Worm (Caenorhabditis elegans) whole organism, L4 larva: ENCODE data around the gene pqn-39.

Source experiments
- D1046.2 ChIP-seq: fragments of 200-800 bp; sonication (Bioruptor generic); IDR thresholded peaks from 2 replicates; pipeline ENCODE4 v1.3.6; 2022; ENCODE audit warnings: missing genetic modification characterization, missing compliant biosample characterization
- F37D6.2 ChIP-seq: sonication (generic microtip); optimal IDR thresholded peaks from 2 replicates; lab custom pipeline; 2016; ENCODE audit warnings: mild to moderate bottlenecking, missing genetic modification characterization, missing compliant biosample characterization
- F49E8.2 ChIP-seq: sonication (generic microtip); optimal IDR thresholded peaks from 2 replicates; lab custom pipeline; 2016; ENCODE audit warnings: missing compliant biosample characterization, mild to moderate bottlenecking, missing genetic modification characterization, borderline replicate concordance
- Y105C5A.15 ChIP-seq: fragments of 200-800 bp; sonication (Bioruptor generic); IDR thresholded peaks from 2 replicates; pipeline ENCODE4 v1.3.6; 2022; ENCODE audit warnings: missing genetic modification characterization, missing compliant biosample characterization
- ZK337.2 ChIP-seq: fragments of 200-800 bp; sonication (Bioruptor generic); IDR thresholded peaks from 2 replicates; pipeline ENCODE4 v1.3.6; 2022; ENCODE audit warnings: missing genetic modification reagents, missing genetic modification characterization, missing compliant biosample characterization
- ZK546.5 ChIP-seq, 2 experiments: sonication (generic microtip); optimal IDR thresholded peaks; 2 replicates each; lab custom pipeline; 2017; ENCODE audit warnings: missing biosample characterization in 2 of 2, missing genetic modification characterization in 2 of 2
- ceh-20 ChIP-seq: fragments of 200-800 bp; sonication (Bioruptor generic); IDR thresholded peaks from 2 replicates; pipeline ENCODE4 v1.3.6; 2022; ENCODE audit warnings: missing genetic modification reagents, missing genetic modification characterization, missing compliant biosample characterization
- ceh-28 ChIP-seq: fragments of 150-350 bp; optimal IDR thresholded peaks from 2 replicates; lab custom pipeline; 2014; ENCODE audit warnings: missing biosample characterization, missing genetic modification reagents, missing genetic modification characterization
- ceh-32 ChIP-seq: sonication (generic microtip); optimal IDR thresholded peaks from 2 replicates; lab custom pipeline; 2016; ENCODE audit warnings: mild to moderate bottlenecking, missing genetic modification characterization, missing compliant biosample characterization; ENCODE audit not compliant: poor library complexity
- ceh-62 ChIP-seq: sonication (generic microtip); optimal IDR thresholded peaks from 2 replicates; lab custom pipeline; 2017; ENCODE audit warnings: missing biosample characterization, missing genetic modification characterization
- daf-12 ChIP-seq: fragments of 150-350 bp; optimal IDR thresholded peaks from 2 replicates; lab custom pipeline; 2014; ENCODE audit warnings: missing biosample characterization, missing genetic modification reagents, missing genetic modification characterization
- daf-16 ChIP-seq, 3 experiments: sonication (generic microtip); optimal IDR thresholded peaks; 2 replicates each; lab custom pipeline; 2016 to 2017; ENCODE audit warnings: missing genetic modification characterization in 3 of 3, missing genetic modification reagents in 3 of 3, mild to moderate bottlenecking in 2 of 3, missing compliant biosample characterization in 2 of 3, missing biosample characterization in 1 of 3, moderate library complexity in 1 of 3
- daf-19 ChIP-seq: fragments of 200-800 bp; sonication (Bioruptor generic); conservative IDR thresholded peaks from 2 replicates; pipeline ENCODE4 v1.3.6; 2022; ENCODE audit warnings: missing genetic modification characterization, missing compliant biosample characterization
- daf-8 ChIP-seq: fragments of 200-800 bp; sonication (Bioruptor generic); IDR thresholded peaks from 2 replicates; pipeline ENCODE4 v1.3.6; 2022; ENCODE audit warnings: missing genetic modification characterization, missing compliant biosample characterization
- dmd-9 ChIP-seq: fragments of 200-800 bp; sonication (Bioruptor generic); IDR thresholded peaks from 2 replicates; pipeline ENCODE4 v1.3.6; 2022; ENCODE audit warnings: missing genetic modification reagents, missing genetic modification characterization, missing compliant biosample characterization
- dpl-1 ChIP-seq: fragments of 150-350 bp; optimal IDR thresholded peaks from 2 replicates; lab custom pipeline; 2014; ENCODE audit warnings: missing biosample characterization, missing genetic modification reagents, missing genetic modification characterization
- egl-27 ChIP-seq: sonication (generic microtip); optimal IDR thresholded peaks from 3 replicates; lab custom pipeline; 2017; ENCODE audit warnings: missing biosample characterization, missing genetic modification reagents, missing genetic modification characterization
- hif-1 ChIP-seq, 2 experiments: sonication (generic microtip); optimal IDR thresholded peaks; 2 replicates each; lab custom pipeline; 2016 to 2017; ENCODE audit warnings: missing compliant biosample characterization in 2 of 2, missing genetic modification characterization in 2 of 2, missing genetic modification reagents in 2 of 2, missing genotype in 2 of 2, mild to moderate bottlenecking in 1 of 2
- hlh-30 ChIP-seq: sonication (generic microtip); optimal IDR thresholded peaks from 2 replicates; lab custom pipeline; 2017; ENCODE audit warnings: antibody characterized with exemption, mild to moderate bottlenecking, missing genetic modification characterization, missing compliant biosample characterization; ENCODE audit not compliant: insufficient read depth
- hmg-1.1 ChIP-seq: fragments of 200-800 bp; sonication (Bioruptor generic); IDR thresholded peaks from 2 replicates; pipeline ENCODE4 v1.3.6; 2022; ENCODE audit warnings: missing genetic modification reagents, missing genetic modification characterization, missing compliant biosample characterization
- lim-7 ChIP-seq: fragments of 200-800 bp; sonication (Bioruptor generic); IDR thresholded peaks from 2 replicates; pipeline ENCODE4 v1.3.6; 2022; ENCODE audit warnings: missing genetic modification characterization, missing compliant biosample characterization
- lin-13 ChIP-seq: fragments of 150-350 bp; optimal IDR thresholded peaks from 2 replicates; lab custom pipeline; 2014; ENCODE audit warnings: missing biosample characterization, missing genetic modification reagents, missing genetic modification characterization
- lin-29 ChIP-seq: fragments of 200-800 bp; sonication (Bioruptor generic); IDR thresholded peaks from 2 replicates; pipeline ENCODE4 v1.3.6; 2022; ENCODE audit warnings: missing genetic modification reagents, missing genetic modification characterization, missing compliant biosample characterization
- lin-38 ChIP-seq: fragments of 200-800 bp; sonication (Bioruptor generic); IDR thresholded peaks from 2 replicates; pipeline ENCODE4 v1.3.6; 2022; ENCODE audit warnings: missing genetic modification reagents, missing genetic modification characterization, missing compliant biosample characterization
- lin-39 ChIP-seq: fragments of 150-350 bp; optimal IDR thresholded peaks from 2 replicates; lab custom pipeline; 2014; ENCODE audit warnings: missing biosample characterization, missing genetic modification reagents, missing genetic modification characterization
- madf-5 ChIP-seq, 2 experiments: fragments of 200-800 bp; sonication (Bioruptor generic); IDR thresholded peaks; 2 replicates each; pipeline ENCODE4 v1.3.6; 2022; ENCODE audit warnings: missing compliant biosample characterization in 2 of 2, missing genetic modification characterization in 2 of 2
- mdl-1 ChIP-seq, 2 experiments: fragments of 150-350 bp in 1 of 2; sonication (generic microtip) in 1 of 2; optimal IDR thresholded peaks; 2 replicates each; lab custom pipeline; 2014 to 2017; ENCODE audit warnings: missing biosample characterization in 2 of 2, missing genetic modification characterization in 2 of 2
- mdt-29 ChIP-seq: fragments of 200-800 bp; sonication (Bioruptor generic); IDR thresholded peaks from 2 replicates; pipeline ENCODE4 v1.3.6; 2022; ENCODE audit warnings: missing genetic modification reagents, missing genetic modification characterization, missing compliant biosample characterization
- mep-1 ChIP-seq: fragments of 150-350 bp; sonication (generic microtip); optimal IDR thresholded peaks from 3 replicates; lab custom pipeline; 2014; ENCODE audit warnings: missing biosample characterization, missing genetic modification characterization
- mxl-3 ChIP-seq: fragments of 200-800 bp; sonication (Bioruptor generic); optimal IDR thresholded peaks from 2 replicates; lab custom pipeline; 2018; ENCODE audit warnings: mild to moderate bottlenecking, missing genetic modification characterization, missing compliant biosample characterization
- nhr-10 ChIP-seq: fragments of 150-350 bp; optimal IDR thresholded peaks from 2 replicates; lab custom pipeline; 2014; ENCODE audit warnings: missing biosample characterization, missing genetic modification characterization
- nhr-102 ChIP-seq: sonication (generic microtip); optimal IDR thresholded peaks from 2 replicates; lab custom pipeline; 2016; ENCODE audit warnings: mild to moderate bottlenecking, missing genetic modification characterization, moderate library complexity, missing compliant biosample characterization
- nhr-11 ChIP-seq: fragments of 150-350 bp; optimal IDR thresholded peaks from 2 replicates; lab custom pipeline; 2014; ENCODE audit warnings: missing biosample characterization, missing genetic modification characterization
- nhr-111 ChIP-seq: fragments of 200-800 bp; sonication (Bioruptor generic); optimal IDR thresholded peaks from 2 replicates; lab custom pipeline; 2018; ENCODE audit warnings: mild to moderate bottlenecking, missing genetic modification characterization, missing compliant biosample characterization
- nhr-25 ChIP-seq: sonication (generic microtip); optimal IDR thresholded peaks from 2 replicates; lab custom pipeline; 2017; ENCODE audit warnings: missing genetic modification characterization, mild to moderate bottlenecking, missing compliant biosample characterization, antibody characterized with exemption, moderate library complexity, borderline replicate concordance; ENCODE audit not compliant: insufficient read depth
- nhr-41 ChIP-seq: fragments of 200-800 bp; sonication (Bioruptor generic); IDR thresholded peaks from 2 replicates; pipeline ENCODE4 v1.3.6; 2022; ENCODE audit warnings: missing genetic modification reagents, missing genetic modification characterization, missing compliant biosample characterization
- nhr-48 ChIP-seq: sonication (generic microtip); optimal IDR thresholded peaks from 2 replicates; lab custom pipeline; 2016; ENCODE audit warnings: mild to moderate bottlenecking, missing genetic modification characterization, missing compliant biosample characterization
- nhr-77 ChIP-seq: fragments of 150-350 bp; optimal IDR thresholded peaks from 2 replicates; lab custom pipeline; 2014; ENCODE audit warnings: missing biosample characterization, missing genetic modification characterization
- rbr-2 ChIP-seq: sonication (generic microtip); optimal IDR thresholded peaks from 2 replicates; lab custom pipeline; 2016; ENCODE audit warnings: missing genotype, missing genetic modification characterization, missing compliant biosample characterization
- spr-1 ChIP-seq: sonication (generic microtip); optimal IDR thresholded peaks from 2 replicates; lab custom pipeline; 2016; ENCODE audit warnings: mild to moderate bottlenecking, missing genetic modification characterization, missing compliant biosample characterization
- tra-1 ChIP-seq: fragments of 200-800 bp; sonication (Bioruptor generic); IDR thresholded peaks from 2 replicates; pipeline ENCODE4 v1.3.6; 2022; ENCODE audit warnings: missing genetic modification reagents, missing genetic modification characterization, missing compliant biosample characterization
- unc-62 ChIP-seq, 3 experiments: fragments of 150-350 bp in 1 of 3; sonication (generic microtip); optimal IDR thresholded peaks in 2 of 3; peaks in 1 of 3; 1 replicate in 1 of 3; 2 replicates in 2 of 3; lab custom pipeline; 2014 to 2017; ENCODE audit warnings: missing biosample characterization in 3 of 3, missing genetic modification characterization in 3 of 3, missing genetic modification reagents in 3 of 3, missing genotype in 1 of 3
- zag-1 ChIP-seq: fragments of 150-350 bp; optimal IDR thresholded peaks from 2 replicates; lab custom pipeline; 2014; ENCODE audit warnings: missing biosample characterization, missing genetic modification characterization
- zfp-2 ChIP-seq: sonication (generic microtip); optimal IDR thresholded peaks from 2 replicates; lab custom pipeline; 2016; ENCODE audit warnings: mild to moderate bottlenecking, missing genetic modification characterization, missing compliant biosample characterization
- zfp-3 ChIP-seq: fragments of 200-800 bp; sonication (Bioruptor generic); conservative IDR thresholded peaks from 2 replicates; pipeline ENCODE4 v1.3.6; 2022; ENCODE audit warnings: missing genetic modification reagents, missing genetic modification characterization, missing compliant biosample characterization
- zip-11 ChIP-seq: fragments of 200-800 bp; sonication (Bioruptor generic); IDR thresholded peaks from 2 replicates; pipeline ENCODE4 v1.3.6; 2022; ENCODE audit warnings: missing genetic modification characterization, missing compliant biosample characterization
- zip-2 ChIP-seq: fragments of 150-350 bp; optimal IDR thresholded peaks from 2 replicates; lab custom pipeline; 2014; ENCODE audit warnings: missing biosample characterization, missing genetic modification characterization
- ztf-11 ChIP-seq: fragments of 150-350 bp; optimal IDR thresholded peaks from 2 replicates; lab custom pipeline; 2014; ENCODE audit warnings: missing biosample characterization, missing genetic modification characterization
- ztf-7 ChIP-seq: fragments of 150-350 bp; optimal IDR thresholded peaks from 2 replicates; lab custom pipeline; 2014; ENCODE audit warnings: missing biosample characterization, missing genetic modification characterization

Gene pqn-39

ce11 chrX:14015808-14016207 is 47.3 kb upstream of the pqn-39 start (continued):
- peak; percentile 3 for TF ChIP-seq nhr-25 (tag; lab: Kevin White, UChicago)
- peak; percentile 69 for TF ChIP-seq tra-1
- TF ChIP-seq unc-62 (GFP tag; optimal IDR thresholded peaks at IDR 0.05 in 1 of 2; lab: Kevin White, UChicago) = peak in 1 of 2 experiments; percentile 92
- no peak for TF ChIP-seq unc-62 (tag; optimal IDR thresholded peaks at IDR 0.05; lab: Kevin White, UChicago)
- peak; percentile 84 for TF ChIP-seq ceh-20 (GFP tag; lab: Robert Waterston, UW)
- TF ChIP-seq zfp-2 (tag; lab: Kevin White, UChicago) = peak; percentile 70
- peak; percentile 82 for TF ChIP-seq ztf-7
- no peak for TF ChIP-seq zag-1
- peak; percentile 90 for TF ChIP-seq mep-1 (tag; lab: Kevin White, UChicago)
- peak; percentile 96 for TF ChIP-seq hmg-1.1
- no peak for TF ChIP-seq ceh-28 (tag; lab: Kevin White, UChicago)
- TF ChIP-seq D1046.2 (GFP tag; lab: Robert Waterston, UW) = peak; percentile 85
- TF ChIP-seq hlh-30 = peak; percentile 66
- TF ChIP-seq nhr-10 (tag; lab: Kevin White, UChicago) = no peak
- peak in 1 of 2 experiments; percentile 59 for TF ChIP-seq hif-1 (tag; optimal IDR thresholded peaks at IDR 0.05; lab: Kevin White, UChicago)
- peak; percentile 18 for TF ChIP-seq ceh-32 (tag; lab: Kevin White, UChicago)
- TF ChIP-seq mdl-1 (tag; optimal IDR thresholded peaks at IDR 0.05; lab: Kevin White, UChicago) = peak in 1 of 2 experiments; percentile 48
- peak; percentile 68 for TF ChIP-seq lin-13 (GFP tag; lab: Kevin White, UChicago)
- TF ChIP-seq daf-19 (GFP tag; lab: Robert Waterston, UW) = peak; percentile 94
- no peak for TF ChIP-seq lin-39 (tag; lab: Kevin White, UChicago)
- no peak for TF ChIP-seq daf-12
- peak; percentile 41 for TF ChIP-seq mxl-3
- peak; percentile 82 for TF ChIP-seq Y105C5A.15 (GFP tag; lab: Robert Waterston, UW)
- TF ChIP-seq nhr-102 (tag; lab: Kevin White, UChicago) = peak; percentile 84
- peak; percentile 66 to 73 for TF ChIP-seq daf-16 (GFP tag; optimal IDR thresholded peaks at IDR 0.05; lab: Kevin White, UChicago)
- TF ChIP-seq daf-16 (tag; optimal IDR thresholded peaks at IDR 0.05; lab: Kevin White, UChicago) = peak; percentile 73
- peak; percentile 84; the same call in 1 of the 2 replicates for TF ChIP-seq nhr-41 (GFP tag; lab: Robert Waterston, UW)
- TF ChIP-seq nhr-11 (tag; lab: Kevin White, UChicago) = peak; percentile 79
- 0 out of 2 replicates have a peak, but pooled peaks have one; percentile 57 for TF ChIP-seq dmd-9 (GFP tag; lab: Robert Waterston, UW)
- TF ChIP-seq zfp-3 (GFP tag; lab: Robert Waterston, UW) = peak; percentile 71
- no peak for TF ChIP-seq nhr-111 (GFP tag; lab: Kevin White, UChicago)
- TF ChIP-seq mdt-29 (GFP tag; lab: Robert Waterston, UW) = peak; percentile 65
- peak; percentile 67; the same call in 1 of the 2 replicates for TF ChIP-seq ZK337.2 (GFP tag; lab: Robert Waterston, UW)
- peak; percentile 60; the same call in 1 of the 2 replicates for TF ChIP-seq zip-11 (GFP tag; lab: Robert Waterston, UW)
- TF ChIP-seq lin-38 = peak; percentile 77
- TF ChIP-seq spr-1 = peak; percentile 80
- TF ChIP-seq egl-27 (tag; lab: Kevin White, UChicago) = peak; percentile 57
- TF ChIP-seq F37D6.2 (tag; lab: Kevin White, UChicago) = peak; percentile 62
- TF ChIP-seq ceh-62 (tag; lab: Kevin White, UChicago) = no peak
- TF ChIP-seq lin-29 (GFP tag; lab: Robert Waterston, UW) = peak; percentile 72; the same call in 1 of the 2 replicates
- peak; percentile 72 for TF ChIP-seq rbr-2 (tag; lab: Kevin White, UChicago)
- TF ChIP-seq F49E8.2 = peak; percentile 54
- TF ChIP-seq nhr-77 = peak; percentile 79
- no peak for TF ChIP-seq daf-8 (GFP tag; lab: Robert Waterston, UW)
- peak; percentile 48 for TF ChIP-seq dpl-1
- TF ChIP-seq madf-5 (GFP tag; IDR thresholded peaks at IDR 0.05; lab: Robert Waterston, UW) = peak; percentile 75 to 80; a peak in 2 of 4 replicates
- no peak for TF ChIP-seq ztf-11 (tag; lab: Kevin White, UChicago)
- TF ChIP-seq nhr-48 (tag; lab: Kevin White, UChicago) = peak; percentile 65
- no peak for TF ChIP-seq ZK546.5 (tag; optimal IDR thresholded peaks at IDR 0.05; lab: Kevin White, UChicago)
- TF ChIP-seq zip-2 (tag; lab: Kevin White, UChicago) = peak; percentile 27
- no peak; the same call in none of the 2 replicates for TF ChIP-seq lim-7 (GFP tag; lab: Robert Waterston, UW)
